Fruit fly (Drosophila melanogaster): ENCODE results near the gene CG17896.

DNA sequence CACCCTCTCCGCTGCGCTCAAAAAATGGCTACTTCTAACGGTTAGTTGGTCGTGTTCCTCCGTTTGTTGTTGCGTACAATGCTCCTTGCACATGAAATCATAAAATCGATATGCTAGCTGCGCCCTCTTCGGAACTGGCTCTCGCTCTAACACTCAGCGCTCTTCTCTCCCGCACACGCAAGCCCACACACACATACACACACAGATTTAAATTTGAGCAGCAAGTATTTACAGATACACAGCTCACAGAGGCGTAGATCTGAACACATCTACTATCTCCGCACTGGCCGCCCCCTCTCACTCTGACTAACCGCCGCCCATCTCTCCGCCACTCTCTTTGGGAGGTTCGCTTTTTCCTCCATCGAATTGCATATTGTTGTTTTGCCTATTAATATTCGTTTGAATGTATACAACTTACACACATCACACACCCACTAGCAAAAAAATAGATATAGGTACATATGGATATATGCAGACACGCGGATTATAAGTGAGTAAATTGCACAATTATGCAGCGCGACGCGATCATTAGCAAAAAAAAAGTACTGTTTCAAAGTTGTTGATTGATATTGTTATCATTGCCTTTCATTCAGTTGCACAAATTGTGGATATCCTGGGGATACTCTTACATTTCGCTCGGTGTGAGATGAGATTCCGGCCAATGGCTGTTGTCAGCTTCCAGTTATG lies 29.2 kb upstream of the CG17896 start:
- TF ChIP-seq CG32006 (GFP tag; optimal IDR thresholded peaks at IDR 0.05) = peak; percentile 53
- TF ChIP-seq CG6854 (GFP tag; optimal IDR thresholded peaks at IDR 0.05) = peak; percentile 62
- peak; percentile 77 for TF ChIP-seq Hr39 (GFP tag; optimal IDR thresholded peaks at IDR 0.05)
- TF ChIP-seq Sox102F (GFP tag; optimal IDR thresholded peaks at IDR 0.05) = peak; percentile 76
- TF ChIP-seq CG3919 (GFP tag; optimal IDR thresholded peaks at IDR 0.05) = peak; percentile 82
- TF ChIP-seq OdsH (GFP tag; optimal IDR thresholded peaks at IDR 0.05) = peak; percentile 72
- TF ChIP-seq topi (GFP tag; optimal IDR thresholded peaks at IDR 0.05) = peak; percentile 70
- TF ChIP-seq CG15336 (GFP tag; IDR thresholded peaks at IDR 0.05) = peak; percentile 45
- peak; percentile 82 for TF ChIP-seq Lpt (GFP tag; optimal IDR thresholded peaks at IDR 0.05)
- TF ChIP-seq CG10631 (GFP tag; optimal IDR thresholded peaks at IDR 0.05) = peak; percentile 25
- peak; percentile 61 for TF ChIP-seq dac (GFP tag; optimal IDR thresholded peaks at IDR 0.05)
- no peak for TF ChIP-seq fd85E (GFP tag; optimal IDR thresholded peaks at IDR 0.05)
